Worm (Caenorhabditis elegans) whole organism, late embryonic: ENCODE results near the gene sdz-13.

Source experiments
- ceh-30 ChIP-seq: fragments of 150-350 bp; optimal IDR thresholded peaks from 2 replicates; lab custom pipeline; 2014; ENCODE audit warnings: missing biosample characterization, missing genetic modification characterization

sdz-13 gene

ce11 chrIV:10828049-10828448, 51.4 kb downstream of the sdz-13 start, which contains the start of gene npax-3 (continued):
- no peak for TF ChIP-seq ceh-30 (tag; lab: Kevin White, UChicago)
- TF ChIP-seq, all 69 proteins: peak for 0
